Worm (Caenorhabditis elegans) whole organism, L4 larva: ENCODE data around the gene ccz-1.

Experiments used
- F37D6.2 ChIP-seq: sonication (generic microtip); optimal IDR thresholded peaks from 2 replicates; lab custom pipeline; 2016; ENCODE audit warnings: mild to moderate bottlenecking, missing genetic modification characterization, missing compliant biosample characterization
- T20F7.1 ChIP-seq: fragments of 200-800 bp; sonication (Bioruptor generic); optimal IDR thresholded peaks from 2 replicates; lab custom pipeline; 2018; ENCODE audit warnings: mild to moderate bottlenecking, missing genetic modification characterization, missing compliant biosample characterization
- Y105C5A.15 ChIP-seq: fragments of 200-800 bp; sonication (Bioruptor generic); IDR thresholded peaks from 2 replicates; pipeline ENCODE4 v1.3.6; 2022; ENCODE audit warnings: missing genetic modification characterization, missing compliant biosample characterization
- Y75B8A.6 ChIP-seq: fragments of 200-800 bp; sonication (Bioruptor generic); IDR thresholded peaks from 2 replicates; pipeline ENCODE4 v1.3.6; 2022; ENCODE audit warnings: missing genetic modification reagents, missing genetic modification characterization, missing compliant biosample characterization
- ZK337.2 ChIP-seq: fragments of 200-800 bp; sonication (Bioruptor generic); IDR thresholded peaks from 2 replicates; pipeline ENCODE4 v1.3.6; 2022; ENCODE audit warnings: missing genetic modification reagents, missing genetic modification characterization, missing compliant biosample characterization
- aha-1 ChIP-seq: fragments of 150-350 bp; peaks from one replicate; lab custom pipeline; 2014; ENCODE audit warnings: missing biosample characterization, missing genetic modification characterization
- ama-1 ChIP-seq: fragments of 150-350 bp; optimal IDR thresholded peaks from 2 replicates; lab custom pipeline; 2014; ENCODE audit warnings: inconsistent platforms, mixed read lengths
- ceh-28 ChIP-seq: fragments of 150-350 bp; optimal IDR thresholded peaks from 2 replicates; lab custom pipeline; 2014; ENCODE audit warnings: missing biosample characterization, missing genetic modification reagents, missing genetic modification characterization
- ces-1 ChIP-seq: fragments of 150-350 bp; sonication (generic microtip); optimal IDR thresholded peaks from 4 replicates; lab custom pipeline; 2014; ENCODE audit warnings: missing biosample characterization, missing genetic modification reagents, missing genetic modification characterization
- daf-12 ChIP-seq: fragments of 150-350 bp; optimal IDR thresholded peaks from 2 replicates; lab custom pipeline; 2014; ENCODE audit warnings: missing biosample characterization, missing genetic modification reagents, missing genetic modification characterization
- dmd-6 ChIP-seq: fragments of 200-800 bp; sonication (Bioruptor generic); IDR thresholded peaks from 2 replicates; pipeline ENCODE4 v1.3.6; 2022; ENCODE audit warnings: missing genetic modification reagents, missing genetic modification characterization, missing compliant biosample characterization
- dmd-8 ChIP-seq: fragments of 200-800 bp; sonication (Bioruptor generic); IDR thresholded peaks from 2 replicates; pipeline ENCODE4 v1.3.6; 2022; ENCODE audit warnings: missing genetic modification characterization, missing compliant biosample characterization
- duxl-1 ChIP-seq: sonication (generic microtip); optimal IDR thresholded peaks from 2 replicates; lab custom pipeline; 2016; ENCODE audit warnings: mild to moderate bottlenecking, missing genetic modification characterization, moderate library complexity, missing compliant biosample characterization; ENCODE audit not compliant: poor library complexity
- dve-1 ChIP-seq: sonication (generic microtip); optimal IDR thresholded peaks from 2 replicates; lab custom pipeline; 2017; ENCODE audit warnings: antibody characterized with exemption, mild to moderate bottlenecking, missing genetic modification characterization, missing compliant biosample characterization; ENCODE audit not compliant: insufficient read depth
- egl-43 ChIP-seq: fragments of 200-800 bp; sonication (Bioruptor generic); IDR thresholded peaks from 2 replicates; pipeline ENCODE4 v1.3.6; 2022; ENCODE audit warnings: missing genetic modification reagents, missing genetic modification characterization, missing compliant biosample characterization
- fos-1 ChIP-seq: fragments of 150-350 bp; optimal IDR thresholded peaks from 2 replicates; lab custom pipeline; 2014; ENCODE audit warnings: missing biosample characterization, missing genetic modification characterization
- hif-1 ChIP-seq, 2 experiments: sonication (generic microtip); optimal IDR thresholded peaks; 2 replicates each; lab custom pipeline; 2016 to 2017; ENCODE audit warnings: missing compliant biosample characterization in 2 of 2, missing genetic modification characterization in 2 of 2, missing genetic modification reagents in 2 of 2, missing genotype in 2 of 2, mild to moderate bottlenecking in 1 of 2
- hlh-11 ChIP-seq: fragments of 200-800 bp; sonication (Bioruptor generic); optimal IDR thresholded peaks from 2 replicates; lab custom pipeline; 2018; ENCODE audit warnings: mild to moderate bottlenecking, missing genetic modification characterization, missing compliant biosample characterization
- hlh-30 ChIP-seq: sonication (generic microtip); optimal IDR thresholded peaks from 2 replicates; lab custom pipeline; 2017; ENCODE audit warnings: antibody characterized with exemption, mild to moderate bottlenecking, missing genetic modification characterization, missing compliant biosample characterization; ENCODE audit not compliant: insufficient read depth
- hmg-1.1 ChIP-seq: fragments of 200-800 bp; sonication (Bioruptor generic); IDR thresholded peaks from 2 replicates; pipeline ENCODE4 v1.3.6; 2022; ENCODE audit warnings: missing genetic modification reagents, missing genetic modification characterization, missing compliant biosample characterization
- lin-38 ChIP-seq: fragments of 200-800 bp; sonication (Bioruptor generic); IDR thresholded peaks from 2 replicates; pipeline ENCODE4 v1.3.6; 2022; ENCODE audit warnings: missing genetic modification reagents, missing genetic modification characterization, missing compliant biosample characterization
- lir-3 ChIP-seq: sonication (generic microtip); optimal IDR thresholded peaks from 2 replicates; lab custom pipeline; 2016; ENCODE audit warnings: mild to moderate bottlenecking, missing genetic modification characterization, missing compliant biosample characterization
- mep-1 ChIP-seq: fragments of 150-350 bp; sonication (generic microtip); optimal IDR thresholded peaks from 3 replicates; lab custom pipeline; 2014; ENCODE audit warnings: missing biosample characterization, missing genetic modification characterization
- mes-2 ChIP-seq: sonication (generic microtip); optimal IDR thresholded peaks from 2 replicates; lab custom pipeline; 2016; ENCODE audit warnings: missing genotype, mild to moderate bottlenecking, missing genetic modification characterization, missing compliant biosample characterization; ENCODE audit not compliant: poor library complexity, severe bottlenecking
- nhr-28 ChIP-seq: fragments of 150-350 bp; optimal IDR thresholded peaks from 2 replicates; lab custom pipeline; 2014; ENCODE audit warnings: missing biosample characterization, missing genetic modification characterization
- nhr-41 ChIP-seq: fragments of 200-800 bp; sonication (Bioruptor generic); IDR thresholded peaks from 2 replicates; pipeline ENCODE4 v1.3.6; 2022; ENCODE audit warnings: missing genetic modification reagents, missing genetic modification characterization, missing compliant biosample characterization
- nhr-48 ChIP-seq: sonication (generic microtip); optimal IDR thresholded peaks from 2 replicates; lab custom pipeline; 2016; ENCODE audit warnings: mild to moderate bottlenecking, missing genetic modification characterization, missing compliant biosample characterization
- nhr-6 ChIP-seq: fragments of 150-350 bp; optimal IDR thresholded peaks from 2 replicates; lab custom pipeline; 2014; ENCODE audit warnings: missing biosample characterization, missing genetic modification characterization
- nhr-77 ChIP-seq: fragments of 150-350 bp; optimal IDR thresholded peaks from 2 replicates; lab custom pipeline; 2014; ENCODE audit warnings: missing biosample characterization, missing genetic modification characterization
- saeg-2 ChIP-seq: fragments of 200-800 bp; sonication (Bioruptor generic); IDR thresholded peaks from 2 replicates; pipeline ENCODE4 v1.3.6; 2022; ENCODE audit warnings: missing genetic modification reagents, missing genetic modification characterization, missing compliant biosample characterization
- sdz-12 ChIP-seq: fragments of 200-800 bp; sonication (Bioruptor generic); optimal IDR thresholded peaks from 2 replicates; lab custom pipeline; 2018; ENCODE audit warnings: mild to moderate bottlenecking, missing genetic modification characterization, missing compliant biosample characterization
- set-16 ChIP-seq: fragments of 200-800 bp; sonication (Bioruptor generic); IDR thresholded peaks from 2 replicates; pipeline ENCODE4 v1.3.6; 2022; ENCODE audit warnings: missing genetic modification reagents, missing genetic modification characterization, missing compliant biosample characterization
- spr-1 ChIP-seq: sonication (generic microtip); optimal IDR thresholded peaks from 2 replicates; lab custom pipeline; 2016; ENCODE audit warnings: mild to moderate bottlenecking, missing genetic modification characterization, missing compliant biosample characterization
- tag-97 ChIP-seq: fragments of 200-800 bp; sonication (Bioruptor generic); IDR thresholded peaks from 2 replicates; pipeline ENCODE4 v1.3.6; 2022; ENCODE audit warnings: missing genetic modification characterization, missing compliant biosample characterization
- unc-130 ChIP-seq: sonication (generic microtip); optimal IDR thresholded peaks from 2 replicates; lab custom pipeline; 2016; ENCODE audit warnings: missing genetic modification reagents, missing genetic modification characterization, missing compliant biosample characterization
- unc-39 ChIP-seq: sonication (generic microtip); optimal IDR thresholded peaks from 2 replicates; lab custom pipeline; 2017; ENCODE audit warnings: missing biosample characterization, missing genetic modification characterization
- unc-62 ChIP-seq, 3 experiments: fragments of 150-350 bp in 1 of 3; sonication (generic microtip); optimal IDR thresholded peaks in 2 of 3; peaks in 1 of 3; 1 replicate in 1 of 3; 2 replicates in 2 of 3; lab custom pipeline; 2014 to 2017; ENCODE audit warnings: missing biosample characterization in 3 of 3, missing genetic modification characterization in 3 of 3, missing genetic modification reagents in 3 of 3, missing genotype in 1 of 3
- zfp-3 ChIP-seq: fragments of 200-800 bp; sonication (Bioruptor generic); conservative IDR thresholded peaks from 2 replicates; pipeline ENCODE4 v1.3.6; 2022; ENCODE audit warnings: missing genetic modification reagents, missing genetic modification characterization, missing compliant biosample characterization
- zip-11 ChIP-seq: fragments of 200-800 bp; sonication (Bioruptor generic); IDR thresholded peaks from 2 replicates; pipeline ENCODE4 v1.3.6; 2022; ENCODE audit warnings: missing genetic modification characterization, missing compliant biosample characterization
- ztf-7 ChIP-seq: fragments of 150-350 bp; optimal IDR thresholded peaks from 2 replicates; lab custom pipeline; 2014; ENCODE audit warnings: missing biosample characterization, missing genetic modification characterization

Gene ccz-1

DNA sequence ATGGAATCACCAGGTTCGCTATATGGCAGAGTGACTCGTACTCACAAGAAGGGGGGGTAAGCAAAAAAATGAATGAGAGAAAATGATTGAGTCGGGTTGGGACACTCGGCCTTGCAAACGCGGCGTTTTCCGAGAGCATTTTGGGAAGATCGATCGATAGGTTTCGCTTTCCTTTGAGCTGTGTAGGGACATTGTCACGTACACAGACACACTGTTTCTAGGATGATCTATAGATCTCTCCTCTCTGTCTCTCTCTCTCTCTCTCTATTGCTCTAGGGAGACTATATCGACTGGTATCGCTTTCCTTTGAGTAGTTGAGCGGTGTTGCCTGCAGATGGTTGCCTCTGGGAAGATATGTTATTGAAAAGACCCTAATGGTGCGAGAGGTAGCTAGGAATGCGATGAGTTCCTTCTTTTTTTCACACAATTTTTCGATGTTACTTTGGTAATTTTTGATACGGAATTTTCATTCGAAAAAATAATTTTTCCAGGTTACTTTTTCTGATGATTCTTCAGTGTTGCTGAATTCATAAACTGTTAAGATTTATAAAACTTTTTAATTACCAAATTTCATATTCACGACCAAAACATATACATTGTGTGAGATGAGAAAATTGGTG is 28.8 kb upstream of the ccz-1 start, which contains the start of gene H37A05.4 (continued):
- no peak for TF ChIP-seq unc-130 (GFP tag; lab: Kevin White, UChicago)
- no peak for TF ChIP-seq zip-11 (GFP tag; lab: Robert Waterston, UW)
- TF ChIP-seq nhr-6 (tag; lab: Kevin White, UChicago) = no peak
- no peak for TF ChIP-seq unc-39 (tag; lab: Kevin White, UChicago)
- TF ChIP-seq dmd-6 (GFP tag; lab: Robert Waterston, UW) = peak; percentile 31
- TF ChIP-seq Y105C5A.15 (GFP tag; lab: Robert Waterston, UW) = peak; percentile 81
- TF ChIP-seq lir-3 (tag; lab: Kevin White, UChicago) = no peak
- no peak for TF ChIP-seq daf-12 (tag; lab: Kevin White, UChicago)
- TF ChIP-seq aha-1 = peak; percentile 70
- no peak for TF ChIP-seq dmd-8 (GFP tag; lab: Robert Waterston, UW)
- TF ChIP-seq set-16 (GFP tag; lab: Robert Waterston, UW) = no peak
- 0 out of 2 replicates have a peak, but pooled peaks have one; percentile 35 for TF ChIP-seq egl-43 (GFP tag; lab: Robert Waterston, UW)

DNA sequence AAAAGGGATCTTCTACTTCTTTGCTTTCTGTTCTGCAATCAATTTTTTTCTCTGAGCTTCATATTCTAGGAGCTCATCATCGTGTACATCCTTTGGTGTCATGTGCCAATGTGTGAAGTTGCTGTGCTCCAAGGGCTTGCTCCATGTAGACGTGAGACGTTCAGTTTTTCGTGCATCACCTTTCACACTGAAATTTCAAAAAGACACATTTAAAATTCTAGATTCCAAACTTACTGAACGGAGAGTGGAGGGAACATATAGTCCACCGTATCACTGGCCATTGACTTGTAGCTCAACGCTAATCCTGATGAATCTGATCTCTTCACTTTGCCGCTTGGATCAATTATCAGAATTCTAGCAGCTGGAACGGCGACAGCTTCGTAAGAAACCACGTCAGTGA is 27.9 kb upstream of the ccz-1 start:
- TF ChIP-seq dmd-6 (GFP tag; lab: Robert Waterston, UW) = no peak
- TF ChIP-seq hmg-1.1 (GFP tag; lab: Robert Waterston, UW) = 0 out of 2 replicates have a peak, but pooled peaks have one; percentile 11
- peak in 1 of 2 experiments; percentile 96 for TF ChIP-seq unc-62 (GFP tag; optimal IDR thresholded peaks at IDR 0.05 in 1 of 2; lab: Kevin White, UChicago)
- TF ChIP-seq unc-62 (tag; optimal IDR thresholded peaks at IDR 0.05; lab: Kevin White, UChicago) = no peak
- TF ChIP-seq F37D6.2 = no peak
- no peak for TF ChIP-seq unc-130 (GFP tag; lab: Kevin White, UChicago)
- TF ChIP-seq duxl-1 (tag; lab: Kevin White, UChicago) = no peak
- no peak for TF ChIP-seq mep-1 (tag; lab: Kevin White, UChicago)
- 0 out of 2 replicates have a peak, but pooled peaks have one; percentile 10 for TF ChIP-seq zfp-3
- TF ChIP-seq dve-1 (tag; lab: Kevin White, UChicago) = no peak
- TF ChIP-seq fos-1 = no peak
- TF ChIP-seq daf-12 (tag; lab: Kevin White, UChicago) = no peak
- no peak for TF ChIP-seq lin-38 (GFP tag; lab: Robert Waterston, UW)
- TF ChIP-seq zip-11 (GFP tag; lab: Robert Waterston, UW) = no peak
- no peak for TF ChIP-seq ama-1 (lab: Kevin White, UChicago)
- TF ChIP-seq tag-97 = no peak

DNA sequence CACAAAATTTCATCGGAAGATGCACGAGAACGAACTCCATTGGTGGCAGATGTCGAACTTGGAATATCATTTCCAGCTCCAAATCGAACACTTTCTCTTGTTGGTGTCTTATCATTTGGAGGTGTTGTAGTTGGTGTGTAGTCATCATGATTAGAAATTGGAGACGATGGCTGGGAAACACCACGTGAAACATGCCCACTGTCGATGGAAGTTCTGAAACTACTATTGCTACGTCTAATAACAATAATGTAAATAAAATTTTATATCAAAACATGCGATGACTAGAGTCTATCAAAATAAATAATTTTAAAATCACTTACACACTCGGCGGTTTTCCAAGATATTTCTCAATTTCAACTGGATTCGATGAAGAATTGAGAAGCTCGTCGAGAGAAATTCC is 26.4 kb upstream of the ccz-1 start:
- TF ChIP-seq nhr-77 (tag; lab: Kevin White, UChicago) = peak; percentile 31
- peak; percentile 64 for TF ChIP-seq nhr-28 (tag; lab: Kevin White, UChicago)
- TF ChIP-seq ZK337.2 (GFP tag; lab: Robert Waterston, UW) = no peak
- no peak for TF ChIP-seq ztf-7 (tag; lab: Kevin White, UChicago)
- no peak for TF ChIP-seq hif-1 (tag; optimal IDR thresholded peaks at IDR 0.05; lab: Kevin White, UChicago)
- TF ChIP-seq ces-1 = no peak
- no peak for TF ChIP-seq spr-1
- no peak for TF ChIP-seq nhr-41 (GFP tag; lab: Robert Waterston, UW)
- TF ChIP-seq ceh-28 (tag; lab: Kevin White, UChicago) = no peak
- peak; percentile 47 for TF ChIP-seq T20F7.1 (GFP tag; lab: Kevin White, UChicago)
- TF ChIP-seq, all 104 proteins: peak for 3

DNA sequence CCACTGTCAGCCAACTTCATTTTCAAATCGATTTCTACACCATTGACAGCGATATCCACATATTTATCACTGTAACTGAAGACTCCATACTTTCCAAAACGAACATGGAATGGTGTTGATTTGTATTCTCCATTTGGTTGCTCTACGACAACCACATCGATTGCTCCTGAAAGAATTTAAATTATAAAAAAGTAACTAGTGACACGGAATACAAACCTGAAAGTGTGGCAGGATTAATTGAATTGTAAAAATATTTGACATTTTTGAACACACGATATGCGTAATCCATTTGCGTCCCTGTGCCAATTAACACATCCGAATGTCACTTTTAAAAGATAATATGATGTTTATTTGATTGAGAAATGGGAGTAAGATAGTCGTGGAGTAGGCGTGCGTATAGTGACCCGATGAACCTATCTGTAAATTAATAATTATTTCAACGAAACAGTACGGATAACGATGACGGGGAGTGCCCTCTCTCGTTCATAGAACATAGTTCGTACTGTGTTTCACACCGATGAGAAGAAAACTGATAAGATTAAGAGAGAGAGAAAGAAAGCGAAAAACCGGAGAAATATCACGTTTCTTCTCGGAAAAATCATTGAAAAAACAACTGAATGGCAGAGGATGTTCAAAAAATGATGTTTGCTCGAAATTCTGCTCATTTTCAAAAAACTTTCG is 24.8 kb upstream of the ccz-1 start, which contains the start of gene lpin-1:
Gene lpin-1 (minus strand): TSS at position 417 of the 681 bp plus-strand sequence.
- TF ChIP-seq hlh-30 (tag; lab: Kevin White, UChicago) (peak; percentile 20), lir-3 (tag; lab: Kevin White, UChicago) (no peak), nhr-48 (tag; lab: Kevin White, UChicago) (peak; percentile 47), sdz-12 (GFP tag; lab: Kevin White, UChicago) (peak; percentile 68), mep-1 (tag; lab: Kevin White, UChicago) (peak; percentile 40), egl-43 (GFP tag; lab: Robert Waterston, UW) (no peak), aha-1 (peak; percentile 96), Y75B8A.6 (GFP tag; lab: Robert Waterston, UW) (no peak), zfp-3 (0 out of 2 replicates have a peak, but pooled peaks have one; percentile 28), mes-2 (tag; lab: Kevin White, UChicago) (peak; percentile 6), T20F7.1 (GFP tag; lab: Kevin White, UChicago) (peak; percentile 0), ztf-7 (tag; lab: Kevin White, UChicago) (no peak), dve-1 (tag; lab: Kevin White, UChicago) (peak; percentile 69), duxl-1 (tag; lab: Kevin White, UChicago) (no peak), hlh-11 (peak; percentile 85), unc-62 (GFP tag; optimal IDR thresholded peaks at IDR 0.05 in 1 of 2; lab: Kevin White, UChicago) (peak in 1 of 2 experiments; percentile 60), unc-62 (tag; optimal IDR thresholded peaks at IDR 0.05; lab: Kevin White, UChicago) (no peak), nhr-28 (tag; lab: Kevin White, UChicago) (peak; percentile 77), saeg-2 (GFP tag; lab: Robert Waterston, UW) (peak; percentile 11; the same call in 1 of the 2 replicates)
